Fruit fly (Drosophila melanogaster) whole organism, adult: ENCODE data around the gene GstD10.

ENCODE experiments used
- CG14711 ChIP-seq: fragments of 200-800 bp; sonication (Bioruptor generic); optimal IDR thresholded peaks from 2 replicates; lab custom pipeline; 2018; ENCODE audit warnings: missing biosample characterization, mild to moderate bottlenecking, missing genetic modification characterization, moderate library complexity
- CG1620 ChIP-seq: fragments of 200-800 bp; sonication (Bioruptor generic); optimal IDR thresholded peaks from 2 replicates; lab custom pipeline; 2016; ENCODE audit warnings: missing biosample characterization, missing genetic modification characterization
- CG7045 ChIP-seq: fragments of 200-800 bp; sonication (Bioruptor generic); optimal IDR thresholded peaks from 2 replicates; lab custom pipeline; 2017; ENCODE audit warnings: missing biosample characterization, mild to moderate bottlenecking, missing genetic modification characterization
- Crg-1 ChIP-seq: fragments of 200-800 bp; sonication (Bioruptor generic); optimal IDR thresholded peaks from 2 replicates; lab custom pipeline; 2016; ENCODE audit warnings: missing biosample characterization, missing genetic modification characterization
- Hr96 ChIP-seq: fragments of 200-800 bp; sonication (Bioruptor generic); optimal IDR thresholded peaks from 2 replicates; lab custom pipeline; 2016; ENCODE audit warnings: missing biosample characterization, missing genetic modification characterization
- Mnt ChIP-seq: fragments of 200-800 bp; sonication (Bioruptor generic); optimal IDR thresholded peaks from 2 replicates; lab custom pipeline; 2016; ENCODE audit warnings: missing biosample characterization, mild to moderate bottlenecking, missing genetic modification characterization
- cic ChIP-seq: fragments of 200-800 bp; sonication (Bioruptor generic); optimal IDR thresholded peaks from 2 replicates; lab custom pipeline; 2017; ENCODE audit warnings: missing biosample characterization, mild to moderate bottlenecking, missing genetic modification characterization, moderate library complexity
- kay ChIP-seq: fragments of 200-800 bp; sonication (Bioruptor generic); peaks from one replicate; lab custom pipeline; 2016; ENCODE audit warnings: missing biosample characterization, missing genetic modification characterization, borderline replicate concordance
- tj ChIP-seq: fragments of 200-800 bp; sonication (Bioruptor generic); optimal IDR thresholded peaks from 3 replicates; lab custom pipeline; 2017; ENCODE audit warnings: missing biosample characterization, mild to moderate bottlenecking, missing genetic modification characterization, moderate library complexity
- toe ChIP-seq: fragments of 200-800 bp; sonication (Bioruptor generic); optimal IDR thresholded peaks from 2 replicates; lab custom pipeline; 2016; ENCODE audit warnings: missing biosample characterization, missing genetic modification characterization

dm6 chr3R:12386965-12387364, 21.4 kb upstream of the GstD10 start, which contains the start of gene CG33098:
- TF ChIP-seq Hr96 (GFP tag; lab: Kevin White, UChicago), result no peak
- no peak for TF ChIP-seq CG7045 (GFP tag; lab: Kevin White, UChicago)
- TF ChIP-seq toe, result no peak
- TF ChIP-seq tj (GFP tag; lab: Kevin White, UChicago), result no peak
- no peak for TF ChIP-seq Mnt (GFP tag; lab: Kevin White, UChicago)
- no peak for TF ChIP-seq CG1620 (GFP tag; lab: Kevin White, UChicago)
- TF ChIP-seq Crg-1 (GFP tag; lab: Kevin White, UChicago), result no peak
- TF ChIP-seq kay (GFP tag; lab: Kevin White, UChicago), result no peak
- no peak for TF ChIP-seq cic (GFP tag; lab: Kevin White, UChicago)
- no peak for TF ChIP-seq CG14711 (tag; lab: Kevin White, UChicago)
